Worm (Caenorhabditis elegans): Measurements from ENCODE around the gene F43C11.7.

Gene F43C11.7

DNA sequence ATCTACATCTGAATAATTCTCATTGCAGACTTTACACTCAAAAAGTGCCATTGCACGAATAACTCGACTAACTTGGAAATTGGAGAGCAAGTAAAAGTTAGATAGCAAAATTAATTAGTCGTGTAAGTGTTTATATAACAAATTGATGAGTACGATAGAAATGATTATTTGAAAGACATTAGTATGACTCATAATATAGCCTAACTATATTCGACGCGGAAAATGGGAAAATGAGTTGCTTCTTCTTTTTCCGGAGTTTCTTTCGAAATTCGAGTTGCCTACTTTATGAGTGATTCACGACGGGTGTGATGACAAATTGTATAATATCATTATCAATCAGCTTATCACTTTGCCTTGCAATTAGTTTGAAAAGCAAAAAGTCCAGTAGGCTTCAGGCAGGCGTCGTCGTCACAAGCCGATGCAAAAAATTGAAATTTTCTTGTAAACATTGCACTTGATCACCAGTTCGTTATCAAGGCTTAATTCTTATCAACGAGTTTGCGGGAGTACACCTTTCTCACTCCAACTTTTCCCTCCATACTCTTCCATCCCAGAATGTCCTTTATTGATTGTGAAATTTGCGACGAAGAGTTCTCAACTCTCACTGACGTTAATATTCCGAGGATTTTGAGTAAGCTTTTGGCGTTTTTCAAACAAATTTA is 12.7 kb upstream of the F43C11.7 start, which contains the start of the genes ZK1240.6 and ZK1240.2:
Gene ZK1240.6 (minus strand): TSS at position 51 of the 662 bp plus-strand sequence.
Gene ZK1240.2 (plus strand): TSS at position 520 of the 662 bp plus-strand sequence.
- TF ChIP-seq efl-1 (optimal IDR thresholded peaks at IDR 0.05) (no peak), efl-1 (GFP tag; optimal IDR thresholded peaks at IDR 0.05 in 1 of 2) (no peak), skn-1 (tag; optimal IDR thresholded peaks at IDR 0.05) (no peak), ztf-4 (tag; optimal IDR thresholded peaks at IDR 0.05) (no peak), pqm-1 (tag; optimal IDR thresholded peaks at IDR 0.05) (peak; percentile 49), irx-1 (tag; optimal IDR thresholded peaks at IDR 0.05) (no peak), ceh-90 (tag; optimal IDR thresholded peaks at IDR 0.05) (no peak), pax-3 (tag; optimal IDR thresholded peaks at IDR 0.05) (no peak), elt-2 (tag; optimal IDR thresholded peaks at IDR 0.05) (peak; percentile 74), tbx-2 (tag; optimal IDR thresholded peaks at IDR 0.05) (no peak), lsy-2 (tag; optimal IDR thresholded peaks at IDR 0.05) (no peak), jun-1 (tag; optimal IDR thresholded peaks at IDR 0.05) (no peak), lir-3 (tag; optimal IDR thresholded peaks at IDR 0.05; ENCODE audit: poor library complexity) (no peak)

DNA sequence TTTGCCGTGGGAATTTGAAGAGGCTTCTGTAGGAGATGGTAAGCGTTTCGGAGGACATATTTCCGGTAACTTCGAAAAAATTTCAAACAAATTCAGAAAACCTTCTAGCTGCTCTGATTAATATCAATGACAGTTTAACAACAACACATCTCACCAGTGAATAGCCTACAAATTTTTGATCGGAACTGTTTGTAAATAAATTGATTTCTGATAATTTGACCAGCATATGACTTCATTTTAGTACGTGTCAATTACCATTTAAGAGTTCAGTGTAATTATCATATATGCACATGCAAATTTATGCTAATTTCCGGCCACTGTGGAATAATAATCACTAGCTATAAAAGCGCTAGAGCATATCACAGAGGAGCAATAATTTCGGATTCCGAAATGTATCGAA is 10.7 kb upstream of the F43C11.7 start, which contains the start of gene ZK1240.11:
Gene ZK1240.11 (plus strand): TSS at position 301 of the 400 bp plus-strand sequence.
- TF ChIP-seq blmp-1 (tag; optimal IDR thresholded peaks at IDR 0.05): no peak
- no peak for TF ChIP-seq efl-1 (optimal IDR thresholded peaks at IDR 0.05)
- peak in 1 of 2 experiments; percentile 25 for TF ChIP-seq efl-1 (GFP tag; optimal IDR thresholded peaks at IDR 0.05 in 1 of 2)

DNA sequence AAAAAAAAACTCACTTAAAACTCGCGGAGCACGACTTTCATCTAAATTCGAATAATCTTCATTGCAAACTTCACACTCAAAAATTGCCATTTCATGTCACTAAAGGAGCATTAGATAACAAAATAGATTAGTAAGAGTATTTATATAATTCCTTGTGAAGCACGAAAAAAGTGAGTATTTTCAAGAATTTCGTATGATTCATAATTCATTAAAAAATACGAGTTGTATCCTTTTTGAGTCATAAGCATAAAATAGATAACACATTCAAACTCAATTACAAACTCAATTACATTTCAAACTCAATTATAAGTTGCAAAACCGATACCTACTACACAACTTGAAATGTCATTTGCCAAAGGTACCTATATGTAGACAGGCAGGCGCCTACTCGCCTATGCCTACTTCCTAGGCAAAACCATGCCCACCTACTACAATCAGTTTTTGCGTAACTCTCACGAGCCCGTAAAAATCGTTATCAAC is 6.7 kb upstream of the F43C11.7 start, which contains the start of the genes ZK1240.8 and ZK1240.1:
Gene ZK1240.8 (minus strand): TSS at position 101 of the 480 bp plus-strand sequence.
Gene ZK1240.1 (plus strand): TSS at position 430 of the 480 bp plus-strand sequence.
- TF ChIP-seq fkh-8 (tag; optimal IDR thresholded peaks at IDR 0.05): no peak
- no peak for TF ChIP-seq isw-1 (GFP tag; IDR thresholded peaks at IDR 0.05)
- no peak for TF ChIP-seq nhr-28 (tag; optimal IDR thresholded peaks at IDR 0.05)
- peak; percentile 5 for TF ChIP-seq elt-2 (tag; optimal IDR thresholded peaks at IDR 0.05)
- no peak for TF ChIP-seq vab-15 (tag; optimal IDR thresholded peaks at IDR 0.05)
- no peak for TF ChIP-seq snu-23 (GFP tag; optimal IDR thresholded peaks at IDR 0.05)

DNA sequence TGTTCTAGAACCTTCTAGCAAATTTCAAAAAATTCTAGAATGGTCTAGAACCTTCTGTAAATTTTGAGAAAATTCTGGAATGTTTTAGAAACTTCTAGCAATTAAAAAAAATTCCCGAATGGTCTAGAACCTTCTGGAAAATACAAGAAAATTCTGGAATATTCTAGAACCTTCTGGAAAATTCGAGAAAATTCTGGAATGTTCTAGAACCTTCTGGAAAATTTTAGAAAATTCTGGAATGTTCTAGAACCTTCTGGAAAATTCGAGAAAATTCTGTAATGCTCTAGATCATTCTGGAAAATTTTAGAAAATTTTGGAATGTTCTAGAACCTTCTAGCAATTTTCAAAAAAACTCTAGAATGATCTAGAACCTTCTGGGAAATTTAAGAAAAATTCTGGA is 5.2 kb upstream of the F43C11.7 start:
- no peak for TF ChIP-seq nhr-47 (tag; optimal IDR thresholded peaks at IDR 0.05)
- TF ChIP-seq swsn-7 (tag; optimal IDR thresholded peaks at IDR 0.05): no peak
- TF ChIP-seq mep-1 (tag; optimal IDR thresholded peaks at IDR 0.05): no peak
- no peak for TF ChIP-seq ceh-82 (tag; optimal IDR thresholded peaks at IDR 0.05)
- no peak for TF ChIP-seq ztf-11 (tag; optimal IDR thresholded peaks at IDR 0.05)
- no peak for TF ChIP-seq pqm-1 (tag; optimal IDR thresholded peaks at IDR 0.05)
- no peak for TF ChIP-seq nhr-85 (tag)
- TF ChIP-seq mef-2 (tag; optimal IDR thresholded peaks at IDR 0.05): no peak
- TF ChIP-seq hlh-17 (GFP tag; optimal IDR thresholded peaks at IDR 0.05; ENCODE audit: borderline replicate concordance): no peak
- no peak for TF ChIP-seq nhr-77 (tag; optimal IDR thresholded peaks at IDR 0.05)
- no peak for TF ChIP-seq rnt-1 (tag; optimal IDR thresholded peaks at IDR 0.05)
- no peak for TF ChIP-seq unc-98 (GFP tag; IDR thresholded peaks at IDR 0.05)
- no peak for TF ChIP-seq fos-1 (tag; optimal IDR thresholded peaks at IDR 0.05)
- TF ChIP-seq jun-1 (tag; optimal IDR thresholded peaks at IDR 0.05): no peak
- TF ChIP-seq mdl-1 (tag; optimal IDR thresholded peaks at IDR 0.05): no peak
- no peak for TF ChIP-seq C34B4.2 (tag; optimal IDR thresholded peaks at IDR 0.05)
- TF ChIP-seq blmp-1 (tag; optimal IDR thresholded peaks at IDR 0.05): no peak
- TF ChIP-seq snu-23 (GFP tag; optimal IDR thresholded peaks at IDR 0.05): no peak

DNA sequence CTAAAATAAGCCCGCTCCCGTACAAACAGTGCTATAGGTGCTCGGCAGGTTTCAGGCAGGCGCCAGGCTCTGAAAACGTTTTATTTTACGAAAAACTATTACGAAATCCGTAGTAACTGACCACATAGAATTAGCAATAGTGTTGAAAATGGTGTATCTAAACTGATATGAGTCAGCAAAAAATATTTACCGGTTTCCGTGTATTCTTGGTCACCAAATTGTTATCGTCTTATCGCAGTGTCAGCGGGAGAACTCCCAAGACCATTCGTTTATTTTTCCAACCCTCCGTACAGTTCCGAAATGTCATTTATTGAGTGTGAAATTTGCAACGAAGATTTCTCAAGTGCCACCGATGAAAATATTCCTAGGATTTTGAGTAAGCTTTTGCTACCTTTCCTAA is 3.5 kb upstream of the F43C11.7 start, which contains the start of gene F43C11.8:
Gene F43C11.8 (plus strand): TSS at position 301 of the 400 bp plus-strand sequence.
- no peak for TF ChIP-seq ceh-88 (GFP tag; IDR thresholded peaks at IDR 0.05)
- TF ChIP-seq pqm-1 (tag; optimal IDR thresholded peaks at IDR 0.05): no peak
- no peak for TF ChIP-seq skn-1 (tag; optimal IDR thresholded peaks at IDR 0.05)
- no peak for TF ChIP-seq dsc-1 (tag; optimal IDR thresholded peaks at IDR 0.05)
- TF ChIP-seq fkh-8 (tag; optimal IDR thresholded peaks at IDR 0.05): no peak
- TF ChIP-seq fkh-4 (tag; optimal IDR thresholded peaks at IDR 0.05; ENCODE audit: borderline replicate concordance): no peak
- no peak for TF ChIP-seq hpl-2 (GFP tag; optimal IDR thresholded peaks at IDR 0.05)
- TF ChIP-seq alr-1 (tag; optimal IDR thresholded peaks at IDR 0.05; ENCODE audit: borderline replicate concordance): no peak
- no peak for TF ChIP-seq zag-1 (tag; optimal IDR thresholded peaks at IDR 0.05)
- TF ChIP-seq ceh-90 (tag; optimal IDR thresholded peaks at IDR 0.05): no peak
- TF ChIP-seq lin-13 (GFP tag; optimal IDR thresholded peaks at IDR 0.05): no peak
- no peak for TF ChIP-seq ceh-8 (GFP tag; optimal IDR thresholded peaks at IDR 0.05)
- no peak for TF ChIP-seq lsy-2 (tag; optimal IDR thresholded peaks at IDR 0.05)
- TF ChIP-seq grh-1 (GFP tag; IDR thresholded peaks at IDR 0.05): no peak
- TF ChIP-seq C34B4.2 (tag; optimal IDR thresholded peaks at IDR 0.05): no peak
- TF ChIP-seq unc-98 (GFP tag; IDR thresholded peaks at IDR 0.05): no peak
- TF ChIP-seq mab-9 (GFP tag; IDR thresholded peaks at IDR 0.05): no peak
- no peak for TF ChIP-seq nhr-76 (tag; optimal IDR thresholded peaks at IDR 0.05)
